Worm (Caenorhabditis elegans): ENCODE measurements around the gene C09B9.4.

- TF ChIP-seq ztf-23 (GFP tag; IDR thresholded peaks at IDR 0.05) (no peak), flt-1 (GFP tag; IDR thresholded peaks at IDR 0.05) (no peak), med-1 (GFP tag; optimal IDR thresholded peaks at IDR 0.05; ENCODE audit: insufficient read depth) (no peak), ztf-29 (GFP tag; IDR thresholded peaks at IDR 0.05) (no peak), cog-1 (tag; optimal IDR thresholded peaks at IDR 0.05) (no peak), T22C8.4 (GFP tag; IDR thresholded peaks at IDR 0.05) (no peak), klf-2 (GFP tag; conservative IDR thresholded peaks at IDR 0.05) (no peak)
Measured at ce11 chrIV:5073836-5074235, 40.7 kb upstream of the C09B9.4 start.
